Worm (Caenorhabditis elegans) whole organism, L3 larva: ENCODE data around the gene emc-2.
A peak's percentile ranks its signal among the peaks of the same experiment; 100 is the strongest.

ENCODE experiments used
- R02D3.7 ChIP-seq: fragments of 150-350 bp; optimal IDR thresholded peaks from 2 replicates; lab custom pipeline; 2014; ENCODE audit warnings: missing biosample characterization, missing genetic modification characterization
- aly-2 ChIP-seq: fragments of 150-350 bp; optimal IDR thresholded peaks from 2 replicates; lab custom pipeline; 2014; ENCODE audit warnings: missing biosample characterization, missing genetic modification characterization
- ama-1 ChIP-seq: fragments of 150-350 bp; optimal IDR thresholded peaks from 2 replicates; lab custom pipeline; 2018
- ceh-16 ChIP-seq: sonication (generic microtip); optimal IDR thresholded peaks from 2 replicates; lab custom pipeline; 2017; ENCODE audit warnings: missing biosample characterization, missing genetic modification characterization
- ceh-28 ChIP-seq: fragments of 150-350 bp; optimal IDR thresholded peaks from 2 replicates; lab custom pipeline; 2014; ENCODE audit warnings: missing biosample characterization, missing genetic modification reagents, missing genetic modification characterization
- ceh-82 ChIP-seq: fragments of 150-350 bp; optimal IDR thresholded peaks from 2 replicates; lab custom pipeline; 2014; ENCODE audit warnings: missing biosample characterization, missing genetic modification characterization
- ceh-9 ChIP-seq: sonication (generic microtip); optimal IDR thresholded peaks from 2 replicates; lab custom pipeline; 2018; ENCODE audit warnings: missing biosample characterization, missing genetic modification characterization
- daf-12 ChIP-seq: fragments of 150-350 bp; optimal IDR thresholded peaks from 2 replicates; lab custom pipeline; 2014; ENCODE audit warnings: missing biosample characterization, missing genetic modification reagents, missing genetic modification characterization
- egl-5 ChIP-seq: fragments of 150-350 bp; optimal IDR thresholded peaks from 2 replicates; lab custom pipeline; 2017; ENCODE audit warnings: missing biosample characterization, missing genetic modification reagents, missing genetic modification characterization, inconsistent platforms
- elt-1 ChIP-seq: fragments of 150-350 bp; optimal IDR thresholded peaks from 2 replicates; lab custom pipeline; 2014; ENCODE audit warnings: missing biosample characterization, missing genetic modification characterization
- elt-2 ChIP-seq: sonication (generic microtip); optimal IDR thresholded peaks from 2 replicates; lab custom pipeline; 2016; ENCODE audit warnings: missing genetic modification reagents, mild to moderate bottlenecking, missing genetic modification characterization, missing compliant biosample characterization
- elt-3 ChIP-seq, 3 experiments: fragments of 150-350 bp in 1 of 3; sonication (generic microtip) in 2 of 3; optimal IDR thresholded peaks; 2 replicates in 2 of 3; 4 replicates in 1 of 3; lab custom pipeline; 2014 to 2017; ENCODE audit warnings: missing biosample characterization in 3 of 3, missing genetic modification characterization in 3 of 3
- fkh-2 ChIP-seq: fragments of 150-350 bp; optimal IDR thresholded peaks from 2 replicates; lab custom pipeline; 2014; ENCODE audit warnings: missing biosample characterization, missing genetic modification reagents, missing genetic modification characterization
- fos-1 ChIP-seq: fragments of 150-350 bp; optimal IDR thresholded peaks from 2 replicates; lab custom pipeline; 2014; ENCODE audit warnings: missing biosample characterization, missing genetic modification characterization
- hmg-11 ChIP-seq: sonication (generic microtip); optimal IDR thresholded peaks from 2 replicates; lab custom pipeline; 2016; ENCODE audit warnings: missing genetic modification characterization, missing compliant biosample characterization
- jun-1 ChIP-seq: fragments of 150-350 bp; optimal IDR thresholded peaks from 2 replicates; lab custom pipeline; 2014; ENCODE audit warnings: missing biosample characterization, missing genetic modification reagents, missing genetic modification characterization
- lin-39 ChIP-seq: fragments of 150-350 bp; optimal IDR thresholded peaks from 2 replicates; lab custom pipeline; 2018; ENCODE audit warnings: missing biosample characterization, missing genetic modification reagents, missing genetic modification characterization
- lsy-12 ChIP-seq: sonication (generic microtip); optimal IDR thresholded peaks from 2 replicates; lab custom pipeline; 2016; ENCODE audit warnings: mild to moderate bottlenecking, missing genetic modification characterization, missing compliant biosample characterization
- mml-1 ChIP-seq: fragments of 150-350 bp; sonication (generic microtip); optimal IDR thresholded peaks from 3 replicates; lab custom pipeline; 2014; ENCODE audit warnings: missing biosample characterization, missing genetic modification characterization
- nhr-12 ChIP-seq: fragments of 150-350 bp; optimal IDR thresholded peaks from 2 replicates; lab custom pipeline; 2014; ENCODE audit warnings: missing biosample characterization, missing genetic modification characterization
- nhr-23 ChIP-seq: fragments of 150-350 bp; optimal IDR thresholded peaks from 2 replicates; lab custom pipeline; 2014; ENCODE audit warnings: missing biosample characterization, missing genetic modification reagents, missing genetic modification characterization
- nhr-237 ChIP-seq: fragments of 150-350 bp; optimal IDR thresholded peaks from 2 replicates; lab custom pipeline; 2014; ENCODE audit warnings: missing biosample characterization, missing genetic modification characterization
- nhr-28 ChIP-seq: fragments of 150-350 bp; optimal IDR thresholded peaks from 2 replicates; lab custom pipeline; 2014; ENCODE audit warnings: missing biosample characterization, missing genetic modification characterization
- nhr-43 ChIP-seq: sonication (generic microtip); optimal IDR thresholded peaks from 2 replicates; lab custom pipeline; 2016; ENCODE audit warnings: mild to moderate bottlenecking, missing genetic modification characterization, missing compliant biosample characterization; ENCODE audit not compliant: poor library complexity, severe bottlenecking
- nhr-67 ChIP-seq: fragments of 150-350 bp; optimal IDR thresholded peaks from 2 replicates; lab custom pipeline; 2014; ENCODE audit warnings: missing biosample characterization, missing genetic modification characterization
- nhr-77 ChIP-seq: fragments of 150-350 bp; optimal IDR thresholded peaks from 2 replicates; lab custom pipeline; 2014; ENCODE audit warnings: missing biosample characterization, missing genetic modification characterization
- pha-4 ChIP-seq: fragments of 150-350 bp; optimal IDR thresholded peaks from 2 replicates; lab custom pipeline; 2014; ENCODE audit warnings: missing biosample characterization, missing genetic modification reagents, missing genetic modification characterization
- skn-1 ChIP-seq: fragments of 150-350 bp; optimal IDR thresholded peaks from 2 replicates; lab custom pipeline; 2014; ENCODE audit warnings: missing biosample characterization, missing genetic modification characterization
- snpc-4 ChIP-seq: fragments of 150-350 bp; optimal IDR thresholded peaks from 2 replicates; lab custom pipeline; 2014; ENCODE audit warnings: missing biosample characterization, missing genetic modification characterization
- unc-39 ChIP-seq: sonication (generic microtip); optimal IDR thresholded peaks from 4 replicates; lab custom pipeline; 2017; ENCODE audit warnings: missing biosample characterization, missing genetic modification characterization
- unc-62 ChIP-seq: fragments of 150-350 bp; sonication (generic microtip); optimal IDR thresholded peaks from 4 replicates; lab custom pipeline; 2014; ENCODE audit warnings: missing biosample characterization, missing genetic modification reagents, missing genetic modification characterization
- zag-1 ChIP-seq: fragments of 150-350 bp; optimal IDR thresholded peaks from 2 replicates; lab custom pipeline; 2014; ENCODE audit warnings: missing biosample characterization, missing genetic modification characterization
- ztf-11 ChIP-seq: fragments of 150-350 bp; optimal IDR thresholded peaks from 2 replicates; lab custom pipeline; 2014; ENCODE audit warnings: missing biosample characterization, missing genetic modification characterization
- ztf-4 ChIP-seq: fragments of 150-350 bp; optimal IDR thresholded peaks from 2 replicates; lab custom pipeline; 2014; ENCODE audit warnings: missing biosample characterization, missing genetic modification characterization

emc-2 gene

DNA sequence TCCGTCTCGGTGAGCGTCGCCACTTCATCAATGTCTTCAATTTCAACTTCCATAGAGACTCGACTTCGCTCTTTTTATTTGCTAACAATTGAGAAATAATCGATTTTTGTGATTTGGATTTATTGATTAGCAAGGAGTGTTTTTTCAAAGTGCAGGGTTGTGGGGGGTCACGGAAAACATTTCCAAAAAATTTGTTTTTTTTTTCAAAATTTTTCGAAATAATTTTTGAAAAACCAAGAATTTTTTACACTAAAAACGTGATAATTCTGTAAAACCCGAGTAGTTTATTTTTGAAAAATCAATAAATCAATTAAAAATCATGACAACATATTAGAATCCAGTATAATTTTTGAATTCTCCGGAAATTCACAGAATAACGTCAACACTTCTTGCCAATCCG is 30.5 kb downstream of the emc-2 start, which contains the start of gene Y57G7A.5:
Gene Y57G7A.5 (minus strand): TSS at position 101 of the 400 bp plus-strand sequence.
- peak; percentile 24 for TF ChIP-seq ceh-28
- TF ChIP-seq hmg-11 = no peak
- TF ChIP-seq, all 47 proteins: peak for 1

DNA sequence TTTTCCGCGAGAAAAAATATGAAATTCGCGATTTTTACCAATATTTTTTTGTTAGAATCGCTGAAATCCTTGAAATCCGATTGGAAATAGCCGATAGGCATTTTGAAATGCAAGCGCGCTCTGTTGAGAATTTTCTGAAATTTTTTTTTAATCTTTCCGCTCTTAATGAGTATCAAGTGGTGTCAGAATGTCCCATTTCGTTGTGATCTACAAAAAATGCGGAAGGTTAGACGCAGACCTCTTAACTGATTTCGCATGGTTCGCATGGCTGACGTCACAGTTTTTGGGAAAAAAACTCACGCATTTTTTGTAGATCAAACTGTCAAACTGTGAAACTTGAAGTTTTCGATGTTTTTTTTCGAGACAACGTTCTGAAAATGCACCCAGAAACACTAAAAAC is 34.1 kb downstream of the emc-2 start, which contains the start of gene srw-66:
Gene srw-66 (minus strand): TSS at position 101 of the 400 bp plus-strand sequence.
- TF ChIP-seq zag-1 (tag; lab: Kevin White, UChicago) (no peak), hmg-11 (no peak), ceh-16 (no peak), nhr-43 (tag; lab: Kevin White, UChicago) (no peak), nhr-12 (no peak), jun-1 (tag; lab: Kevin White, UChicago) (no peak), fos-1 (tag; lab: Kevin White, UChicago) (no peak), snpc-4 (tag; lab: Kevin White, UChicago) (no peak), mml-1 (tag; lab: Kevin White, UChicago) (no peak), nhr-67 (tag; lab: Kevin White, UChicago) (no peak), nhr-77 (tag; lab: Kevin White, UChicago) (no peak), R02D3.7 (tag; lab: Kevin White, UChicago) (no peak), nhr-237 (tag; lab: Kevin White, UChicago) (no peak), ceh-82 (tag; lab: Kevin White, UChicago) (no peak), aly-2 (tag; lab: Kevin White, UChicago) (no peak), daf-12 (tag; lab: Kevin White, UChicago) (no peak)

DNA sequence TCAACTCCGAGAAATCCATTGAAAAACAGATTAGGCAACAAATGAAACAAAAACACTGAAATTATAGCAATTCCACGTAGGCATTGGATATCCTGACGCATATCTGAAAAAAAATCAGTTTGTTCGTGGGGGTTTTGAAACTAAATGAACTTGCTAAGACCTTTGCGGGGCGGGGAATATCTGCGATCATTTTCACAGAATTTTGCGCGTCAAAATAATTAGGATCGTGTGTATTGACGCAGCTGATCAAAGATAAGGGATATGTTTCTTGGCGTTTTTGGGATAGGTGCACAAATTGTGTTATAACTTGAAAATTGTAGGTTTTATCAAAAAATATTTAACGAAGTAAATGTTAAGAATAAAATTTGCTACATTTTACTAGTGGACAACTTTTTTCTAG is 39.1 kb downstream of the emc-2 start, which contains the start of gene oac-30:
Gene oac-30 (minus strand): TSS at position 101 of the 400 bp plus-strand sequence.
- TF ChIP-seq egl-5 (tag; lab: Kevin White, UChicago) (no peak), aly-2 (tag; lab: Kevin White, UChicago) (no peak), elt-1 (no peak), snpc-4 (tag; lab: Kevin White, UChicago) (no peak), lin-39 (tag; lab: Kevin White, UChicago) (no peak), daf-12 (tag; lab: Kevin White, UChicago) (no peak), nhr-12 (no peak), unc-39 (no peak), nhr-67 (tag; lab: Kevin White, UChicago) (no peak), nhr-237 (tag; lab: Kevin White, UChicago) (no peak), elt-3 (tag; optimal IDR thresholded peaks at IDR 0.05; lab: Kevin White, UChicago) (no peak), fkh-2 (no peak), nhr-77 (tag; lab: Kevin White, UChicago) (no peak), ztf-4 (no peak), nhr-28 (tag; lab: Kevin White, UChicago) (no peak), ceh-16 (no peak), ceh-28 (no peak), lsy-12 (tag; lab: Kevin White, UChicago) (no peak)

DNA sequence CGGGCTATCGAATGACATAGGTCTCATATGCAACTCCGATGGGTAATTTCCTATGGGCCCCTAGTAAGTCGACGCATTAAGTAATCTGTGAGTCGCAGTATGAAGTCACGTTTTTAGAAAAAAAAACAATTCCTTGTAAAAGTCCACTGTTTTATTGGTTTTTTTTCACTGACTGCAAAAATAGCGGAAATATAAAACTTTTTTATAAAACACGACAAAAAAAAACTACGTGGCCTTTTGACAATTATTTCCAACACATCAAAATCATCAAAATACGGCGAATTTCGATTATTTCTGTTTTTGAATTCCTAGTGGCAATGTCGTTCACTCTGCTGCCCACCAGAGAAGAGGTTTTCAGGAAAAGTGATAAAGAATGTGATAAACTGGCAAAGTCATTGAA is 47.3 kb downstream of the emc-2 start, which contains the start of gene clpr-2:
Gene clpr-2 (plus strand): TSS at position 301 of the 400 bp plus-strand sequence.
- no peak for TF ChIP-seq fkh-2
- TF ChIP-seq fos-1 (tag; lab: Kevin White, UChicago) = no peak
- TF ChIP-seq skn-1 (tag; lab: Kevin White, UChicago) = no peak
- TF ChIP-seq ceh-9 (tag; lab: Kevin White, UChicago) = no peak
- TF ChIP-seq pha-4 (tag; lab: Kevin White, UChicago) = no peak
- TF ChIP-seq ceh-28 = no peak
- TF ChIP-seq nhr-237 (tag; lab: Kevin White, UChicago) = no peak
- TF ChIP-seq nhr-23 (tag; lab: Kevin White, UChicago) = no peak
- no peak for TF ChIP-seq nhr-67 (tag; lab: Kevin White, UChicago)
- no peak for TF ChIP-seq nhr-12
- TF ChIP-seq nhr-28 (tag; lab: Kevin White, UChicago) = no peak
- TF ChIP-seq elt-3 (tag; optimal IDR thresholded peaks at IDR 0.05; lab: Kevin White, UChicago) = no peak
- TF ChIP-seq egl-5 (tag; lab: Kevin White, UChicago) = no peak
- TF ChIP-seq daf-12 (tag; lab: Kevin White, UChicago) = no peak
- TF ChIP-seq ztf-11 (tag; lab: Kevin White, UChicago) = no peak
- no peak for TF ChIP-seq ceh-16
- no peak for TF ChIP-seq nhr-43 (tag; lab: Kevin White, UChicago)
- no peak for TF ChIP-seq elt-2
- no peak for TF ChIP-seq ama-1 (lab: Kevin White, UChicago)
- TF ChIP-seq unc-62 (GFP tag; lab: Kevin White, UChicago) = no peak
- TF ChIP-seq, all 47 proteins: peak for 0
